Fruit fly (Drosophila melanogaster): ENCODE measurements around the gene CG12480.

DNA sequence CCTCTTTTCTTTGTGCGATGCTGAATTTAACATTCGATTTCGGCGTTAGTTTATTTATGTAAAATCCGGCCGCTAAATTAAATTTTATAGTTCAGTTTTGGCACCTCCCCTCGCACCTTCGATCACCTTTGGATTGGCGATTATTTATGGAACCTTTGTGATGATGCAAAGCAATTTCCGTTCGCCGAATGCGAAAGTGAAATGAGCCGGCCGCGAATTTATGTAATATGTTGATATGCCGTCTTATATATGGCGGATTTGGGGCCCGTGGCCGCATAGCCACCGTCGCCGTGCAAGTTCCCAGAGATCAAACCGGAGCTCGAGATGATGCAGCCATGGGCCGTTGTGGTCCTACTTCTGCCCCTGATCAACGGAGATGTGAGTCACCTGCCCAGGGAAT, 7.2 kb downstream of the CG12480 start, which contains the start of gene CG11581:
- TF ChIP-seq br (GFP tag; optimal IDR thresholded peaks at IDR 0.05) (no peak), dmrt93B (GFP tag; optimal IDR thresholded peaks at IDR 0.05) (no peak), CrebA (GFP tag; optimal IDR thresholded peaks at IDR 0.05; ENCODE audit: borderline replicate concordance) (no peak), OdsH (GFP tag; optimal IDR thresholded peaks at IDR 0.05) (no peak), Mio (GFP tag; optimal IDR thresholded peaks at IDR 0.05) (no peak), Sp1 (GFP tag; optimal IDR thresholded peaks at IDR 0.05) (no peak)
